Fruit fly (Drosophila melanogaster) whole organism, wandering third instar larva: ENCODE measurements around the gene Eip78C.

Experiments used
- CG9705 ChIP-seq: fragments of 200-800 bp; sonication (Bioruptor generic); optimal IDR thresholded peaks from 2 replicates; lab custom pipeline; 2018; ENCODE audit warnings: missing biosample characterization, mild to moderate bottlenecking, missing genetic modification characterization
- CrebA ChIP-seq: fragments of 200-800 bp; sonication (Bioruptor generic); optimal IDR thresholded peaks from 2 replicates; lab custom pipeline; 2016; ENCODE audit warnings: missing biosample characterization, mild to moderate bottlenecking, missing genetic modification characterization, borderline replicate concordance
- Dfd ChIP-seq: fragments of >200 bp; optimal IDR thresholded peaks from 2 replicates; lab custom pipeline; 2017; ENCODE audit warnings: missing biosample characterization, missing genetic modification characterization
- Dif ChIP-seq: fragments of 200-275, 200-300 bp; sonication (Bioruptor generic); optimal IDR thresholded peaks from 2 replicates; lab custom pipeline; 2018; ENCODE audit warnings: missing biosample characterization, missing genetic modification characterization; ENCODE audit not compliant: partially characterized antibody
- GATAd ChIP-seq: sonication (Bioruptor generic); optimal IDR thresholded peaks from 2 replicates; lab custom pipeline; 2016; ENCODE audit warnings: missing biosample characterization, missing genetic modification characterization
- HLH106 ChIP-seq: fragments of 200-800 bp; optimal IDR thresholded peaks from 3 replicates; lab custom pipeline; 2019; ENCODE audit warnings: missing biosample characterization, mild to moderate bottlenecking, missing genetic modification characterization, moderate library complexity
- Hnf4 ChIP-seq: fragments of 200-800 bp; sonication (Bioruptor generic); optimal IDR thresholded peaks from 2 replicates; lab custom pipeline; 2016; ENCODE audit warnings: missing biosample characterization, mild to moderate bottlenecking, missing genetic modification characterization
- Hr78 ChIP-seq: fragments of >200 bp; optimal IDR thresholded peaks from 2 replicates; lab custom pipeline; 2017; ENCODE audit warnings: missing biosample characterization, missing genetic modification characterization
- Jra ChIP-seq: sonication (Bioruptor generic); optimal IDR thresholded peaks from 2 replicates; lab custom pipeline; 2016; ENCODE audit warnings: missing biosample characterization, missing genetic modification characterization
- Myc ChIP-seq: fragments of >200 bp; optimal IDR thresholded peaks from 2 replicates; lab custom pipeline; 2017
- N ChIP-seq: fragments of >200 bp; optimal IDR thresholded peaks from 2 replicates; lab custom pipeline; 2018; ENCODE audit warnings: missing biosample characterization, missing external identifiers, missing genetic modification characterization
- OdsH ChIP-seq: fragments of 200-800 bp; sonication (Bioruptor generic); optimal IDR thresholded peaks from 2 replicates; lab custom pipeline; 2016; ENCODE audit warnings: missing biosample characterization, mild to moderate bottlenecking, missing genetic modification characterization
- Rel ChIP-seq, 2 experiments: fragments of 200-800 bp; sonication (Bioruptor generic) in 1 of 2; optimal IDR thresholded peaks; 2 replicates in 1 of 2; 3 replicates in 1 of 2; lab custom pipeline; 2016 to 2019; ENCODE audit warnings: mild to moderate bottlenecking in 2 of 2, missing biosample characterization in 2 of 2, missing genetic modification characterization in 2 of 2, moderate library complexity in 1 of 2
- Sp1 ChIP-seq: fragments of 200-800 bp; sonication (Bioruptor generic); optimal IDR thresholded peaks from 3 replicates; lab custom pipeline; 2019; ENCODE audit warnings: missing biosample characterization, mild to moderate bottlenecking, missing genetic modification characterization, moderate library complexity
- Vsx2 ChIP-seq: fragments of 200-300, 225-300 bp; sonication (Bioruptor generic); optimal IDR thresholded peaks from 2 replicates; lab custom pipeline; 2018; ENCODE audit warnings: missing biosample characterization, missing genetic modification characterization; ENCODE audit not compliant: partially characterized antibody
- br ChIP-seq: fragments of 200-800 bp; sonication (Bioruptor generic); optimal IDR thresholded peaks from 2 replicates; lab custom pipeline; 2016; ENCODE audit warnings: missing biosample characterization, missing genetic modification characterization
- brk ChIP-seq: fragments of 200-800 bp; sonication (Bioruptor generic); optimal IDR thresholded peaks from 2 replicates; lab custom pipeline; 2016; ENCODE audit warnings: missing biosample characterization, mild to moderate bottlenecking, missing genetic modification characterization
- dl ChIP-seq, 2 experiments: fragments of 175-275, 200-275 bp in 1 of 2; fragments of 200-275 bp in 1 of 2; sonication (Bioruptor generic); optimal IDR thresholded peaks; lab custom pipeline; 2018; ENCODE audit warnings: mild to moderate bottlenecking in 2 of 2, missing biosample characterization in 2 of 2, missing genetic modification characterization in 2 of 2, moderate library complexity in 2 of 2; ENCODE audit not compliant: partially characterized antibody in 2 of 2, insufficient read depth in 1 of 2
- dmrt93B ChIP-seq: fragments of 200-800 bp; sonication (Bioruptor generic); optimal IDR thresholded peaks from 2 replicates; lab custom pipeline; 2018; ENCODE audit warnings: missing biosample characterization, mild to moderate bottlenecking, missing genetic modification characterization
- dsf ChIP-seq: sonication (Bioruptor generic); optimal IDR thresholded peaks from 2 replicates; lab custom pipeline; 2016; ENCODE audit warnings: missing biosample characterization, missing genetic modification characterization, borderline replicate concordance
- ey ChIP-seq: fragments of 200-800 bp; sonication (Bioruptor generic); optimal IDR thresholded peaks from 2 replicates; lab custom pipeline; 2016; ENCODE audit warnings: missing biosample characterization, missing genetic modification characterization
- foxo ChIP-seq, 2 experiments: fragments of 200-800 bp; sonication (Bioruptor generic); optimal IDR thresholded peaks; 2 replicates in 1 of 2; 3 replicates in 1 of 2; lab custom pipeline; 2016 to 2017; ENCODE audit warnings: missing biosample characterization in 2 of 2, missing genetic modification characterization in 2 of 2
- fru ChIP-seq: fragments of 200-800 bp; sonication (Bioruptor generic); optimal IDR thresholded peaks from 3 replicates; lab custom pipeline; 2016; ENCODE audit warnings: missing biosample characterization, mild to moderate bottlenecking, missing genetic modification characterization
- h ChIP-seq: fragments of 200-800 bp; sonication (Bioruptor generic); optimal IDR thresholded peaks from 3 replicates; lab custom pipeline; 2016; ENCODE audit warnings: missing biosample characterization, mild to moderate bottlenecking, missing genetic modification characterization
- jim ChIP-seq: fragments of 175-275, 200-325 bp; sonication (Bioruptor generic); optimal IDR thresholded peaks from 2 replicates; lab custom pipeline; 2016; ENCODE audit warnings: missing biosample characterization, mild to moderate bottlenecking, missing genetic modification characterization
- lola ChIP-seq: fragments of >200 bp; optimal IDR thresholded peaks from 2 replicates; lab custom pipeline; 2017; ENCODE audit warnings: missing biosample characterization, missing genetic modification characterization
- pan ChIP-seq: fragments of >200 bp; optimal IDR thresholded peaks from 2 replicates; lab custom pipeline; 2017
- psq ChIP-seq: fragments of 200-800 bp; sonication (Bioruptor generic); optimal IDR thresholded peaks from 3 replicates; lab custom pipeline; 2017; ENCODE audit warnings: missing biosample characterization, mild to moderate bottlenecking, missing genetic modification characterization, moderate library complexity
- rgr ChIP-seq: fragments of 200-800 bp; sonication (Bioruptor generic); optimal IDR thresholded peaks from 3 replicates; lab custom pipeline; 2016; ENCODE audit warnings: missing biosample characterization, mild to moderate bottlenecking, missing genetic modification characterization
- sv ChIP-seq: fragments of 200-800 bp; sonication (Bioruptor generic); optimal IDR thresholded peaks from 3 replicates; lab custom pipeline; 2016; ENCODE audit warnings: missing biosample characterization, missing genetic modification characterization
- tai ChIP-seq: sonication (Bioruptor generic); optimal IDR thresholded peaks from 2 replicates; lab custom pipeline; 2016; ENCODE audit warnings: missing biosample characterization, missing genetic modification characterization
- woc ChIP-seq: sonication (Bioruptor generic); optimal IDR thresholded peaks from 2 replicates; lab custom pipeline; 2016; ENCODE audit warnings: missing biosample characterization, mild to moderate bottlenecking, missing genetic modification characterization

Eip78C gene

dm6 chr3L:21243417-21243816 lies 17.0 kb downstream of the Eip78C start:
- TF ChIP-seq br: no peak
- TF ChIP-seq Jra (GFP tag; lab: Kevin White, UChicago): no peak
- no peak for TF ChIP-seq dsf (GFP tag; lab: Kevin White, UChicago)
- no peak for TF ChIP-seq pan (lab: Kevin White, UChicago)
- no peak for TF ChIP-seq sv (GFP tag; lab: Kevin White, UChicago)
- no peak for TF ChIP-seq HLH106 (tag; lab: Kevin White, UChicago)
- TF ChIP-seq tai (GFP tag; lab: Kevin White, UChicago): no peak
- no peak for TF ChIP-seq dmrt93B (GFP tag; lab: Kevin White, UChicago)
- TF ChIP-seq brk (GFP tag; lab: Kevin White, UChicago): no peak
- no peak for TF ChIP-seq lola (GFP tag; lab: Kevin White, UChicago)
- TF ChIP-seq foxo (GFP tag; optimal IDR thresholded peaks at IDR 0.05; lab: Kevin White, UChicago): no peak
- no peak for TF ChIP-seq Dif
- no peak for TF ChIP-seq CrebA (GFP tag; lab: Kevin White, UChicago)
- no peak for TF ChIP-seq Dfd (GFP tag; lab: Kevin White, UChicago)
- TF ChIP-seq h (GFP tag; lab: Kevin White, UChicago): no peak
- TF ChIP-seq Myc: no peak

- TF ChIP-seq h (GFP tag; lab: Kevin White, UChicago): peak; percentile 61
- TF ChIP-seq GATAd (GFP tag; lab: Kevin White, UChicago): no peak
- no peak for TF ChIP-seq jim
- peak; percentile 64 for TF ChIP-seq br
- peak; percentile 24 for TF ChIP-seq Sp1 (GFP tag; lab: Kevin White, UChicago)
- TF ChIP-seq Hnf4: peak; percentile 21
- peak; percentile 37 for TF ChIP-seq HLH106 (tag; lab: Kevin White, UChicago)
- TF ChIP-seq rgr: peak; percentile 51
- peak in 1 of 2 experiments; percentile 57 for TF ChIP-seq foxo (GFP tag; optimal IDR thresholded peaks at IDR 0.05; lab: Kevin White, UChicago)
- TF ChIP-seq fru (GFP tag; lab: Kevin White, UChicago): peak; percentile 70
- peak; percentile 40 for TF ChIP-seq OdsH (GFP tag; lab: Kevin White, UChicago)
- TF ChIP-seq woc (GFP tag; lab: Kevin White, UChicago): peak; percentile 41
- TF ChIP-seq psq (GFP tag; lab: Kevin White, UChicago): peak; percentile 33
- TF ChIP-seq Hr78 (GFP tag; lab: Kevin White, UChicago): no peak
- TF ChIP-seq ey (GFP tag; lab: Kevin White, UChicago): peak; percentile 49
- peak; percentile 10 for TF ChIP-seq dmrt93B (GFP tag; lab: Kevin White, UChicago)
These were observed 25.0 kb downstream of the Eip78C start for dm6 chr3L:21251381-21251780.

dm6 chr3L:21252525-21252924 lies 26.1 kb downstream of the Eip78C start:
- no peak for TF ChIP-seq brk (GFP tag; lab: Kevin White, UChicago)
- no peak for TF ChIP-seq Myc
- TF ChIP-seq N: no peak
- TF ChIP-seq Sp1 (GFP tag; lab: Kevin White, UChicago): no peak
- peak; percentile 88 for TF ChIP-seq Dif
- no peak for TF ChIP-seq HLH106 (tag; lab: Kevin White, UChicago)
- TF ChIP-seq Hnf4: peak; percentile 44
- TF ChIP-seq Rel (GFP tag; optimal IDR thresholded peaks at IDR 0.05; lab: Kevin White, UChicago): peak; percentile 24
- no peak for TF ChIP-seq Rel (tag; optimal IDR thresholded peaks at IDR 0.05; lab: Kevin White, UChicago)
- TF ChIP-seq fru (GFP tag; lab: Kevin White, UChicago): peak; percentile 19
- peak; percentile 57 for TF ChIP-seq br
- TF ChIP-seq dl (GFP tag; optimal IDR thresholded peaks at IDR 0.05; lab: Kevin White, UChicago; ENCODE audit: insufficient read depth in 1 of 2, partially characterized antibody in 2 of 2): peak in 1 of 2 experiments; percentile 43
- peak; percentile 5 for TF ChIP-seq jim
- peak; percentile 31 for TF ChIP-seq Vsx2 (GFP tag; lab: Kevin White, UChicago)
- TF ChIP-seq psq (GFP tag; lab: Kevin White, UChicago): peak; percentile 12
- TF ChIP-seq CG9705 (GFP tag; lab: Kevin White, UChicago): peak; percentile 10
- no peak for TF ChIP-seq GATAd (GFP tag; lab: Kevin White, UChicago)
- TF ChIP-seq tai (GFP tag; lab: Kevin White, UChicago): no peak
- no peak for TF ChIP-seq Jra (GFP tag; lab: Kevin White, UChicago)
- peak; percentile 47 for TF ChIP-seq Dfd (GFP tag; lab: Kevin White, UChicago)
- no peak for TF ChIP-seq ey (GFP tag; lab: Kevin White, UChicago)
- no peak for TF ChIP-seq lola (GFP tag; lab: Kevin White, UChicago)
- TF ChIP-seq woc (GFP tag; lab: Kevin White, UChicago): peak; percentile 77
- TF ChIP-seq, all 38 proteins: peak for 12
